Worm (Caenorhabditis elegans): ENCODE data around the gene B0252.1.

The B0252.1 gene

DNA sequence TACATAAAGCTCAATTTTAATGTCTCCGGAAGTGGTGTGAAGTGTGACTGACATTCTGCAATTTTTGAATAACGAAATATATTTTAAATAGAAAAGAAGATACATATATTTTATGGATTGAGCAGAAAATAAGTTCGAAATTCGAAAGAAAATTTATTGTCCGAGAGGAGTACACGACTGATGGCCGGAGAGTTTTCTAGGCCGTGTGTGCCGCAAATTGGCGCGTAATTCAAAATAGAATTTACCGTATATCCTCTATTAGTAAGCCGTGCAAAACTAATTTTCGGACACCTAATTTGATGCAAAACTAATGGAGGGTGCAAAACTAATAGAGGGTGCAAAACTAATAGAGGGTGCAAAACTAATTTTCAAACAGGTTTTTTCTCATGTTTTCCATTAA is 6.2 kb upstream of the B0252.1 start, which contains the start of gene cyn-10 (continued):
- TF ChIP-seq nhr-11 (tag; optimal IDR thresholded peaks at IDR 0.05) = peak; percentile 13
- TF ChIP-seq sox-4 (tag; optimal IDR thresholded peaks at IDR 0.05) = peak; percentile 95
- TF ChIP-seq nhr-237 (tag; optimal IDR thresholded peaks at IDR 0.05) = no peak
- peak in 1 of 2 experiments; percentile 29 for TF ChIP-seq mdl-1 (tag; optimal IDR thresholded peaks at IDR 0.05)
- peak; percentile 87 for TF ChIP-seq isw-1 (GFP tag; IDR thresholded peaks at IDR 0.05)
- TF ChIP-seq irx-1 (tag; optimal IDR thresholded peaks at IDR 0.05) = peak; percentile 98
- peak; percentile 91 for TF ChIP-seq hlh-4 (tag; optimal IDR thresholded peaks at IDR 0.05)
- no peak for TF ChIP-seq unc-62 (GFP tag; optimal IDR thresholded peaks at IDR 0.05)
- TF ChIP-seq dpl-1 (GFP tag; optimal IDR thresholded peaks at IDR 0.05) = peak; percentile 94 to 96 (median 96)
- TF ChIP-seq pax-3 (tag; optimal IDR thresholded peaks at IDR 0.05) = peak; percentile 93
- TF ChIP-seq zag-1 (tag; optimal IDR thresholded peaks at IDR 0.05) = no peak
- TF ChIP-seq nhr-77 (tag; optimal IDR thresholded peaks at IDR 0.05) = no peak
- TF ChIP-seq sptf-1 (tag; optimal IDR thresholded peaks at IDR 0.05) = no peak
- no peak for TF ChIP-seq fos-1 (tag; optimal IDR thresholded peaks at IDR 0.05)
- peak; percentile 97 for TF ChIP-seq unc-98 (GFP tag; IDR thresholded peaks at IDR 0.05)
- no peak for TF ChIP-seq ces-1 (GFP tag; optimal IDR thresholded peaks at IDR 0.05)
- TF ChIP-seq mef-2 (tag; optimal IDR thresholded peaks at IDR 0.05) = no peak
- TF ChIP-seq F16B12.6 (tag; optimal IDR thresholded peaks at IDR 0.05) = peak; percentile 30
- TF ChIP-seq ceh-8 (GFP tag; optimal IDR thresholded peaks at IDR 0.05) = peak; percentile 75
- TF ChIP-seq nhr-20 (tag; optimal IDR thresholded peaks at IDR 0.05) = peak; percentile 92
- TF ChIP-seq nhr-12 (tag; optimal IDR thresholded peaks at IDR 0.05) = no peak
- peak in 1 of 2 experiments; percentile 99 for TF ChIP-seq ztf-11 (tag; optimal IDR thresholded peaks at IDR 0.05)
- TF ChIP-seq nhr-84 (tag; optimal IDR thresholded peaks at IDR 0.05) = no peak
- TF ChIP-seq C16A3.4 (tag; optimal IDR thresholded peaks at IDR 0.05) = peak; percentile 49
- TF ChIP-seq ceh-63 (GFP tag; optimal IDR thresholded peaks at IDR 0.05) = peak; percentile 79
- peak; percentile 76 to 85 for TF ChIP-seq lsy-2 (tag; optimal IDR thresholded peaks at IDR 0.05)
- TF ChIP-seq hpl-2 (GFP tag; optimal IDR thresholded peaks at IDR 0.05) = no peak
- TF ChIP-seq nhr-71 (tag; optimal IDR thresholded peaks at IDR 0.05) = peak; percentile 94
- TF ChIP-seq alr-1 (tag; optimal IDR thresholded peaks at IDR 0.05; ENCODE audit: borderline replicate concordance) = no peak
- peak; percentile 84 for TF ChIP-seq grh-1 (GFP tag; IDR thresholded peaks at IDR 0.05)
- peak; percentile 88 for TF ChIP-seq ceh-88 (GFP tag; IDR thresholded peaks at IDR 0.05)
- peak; percentile 52 for TF ChIP-seq lin-39 (tag; optimal IDR thresholded peaks at IDR 0.05)

DNA sequence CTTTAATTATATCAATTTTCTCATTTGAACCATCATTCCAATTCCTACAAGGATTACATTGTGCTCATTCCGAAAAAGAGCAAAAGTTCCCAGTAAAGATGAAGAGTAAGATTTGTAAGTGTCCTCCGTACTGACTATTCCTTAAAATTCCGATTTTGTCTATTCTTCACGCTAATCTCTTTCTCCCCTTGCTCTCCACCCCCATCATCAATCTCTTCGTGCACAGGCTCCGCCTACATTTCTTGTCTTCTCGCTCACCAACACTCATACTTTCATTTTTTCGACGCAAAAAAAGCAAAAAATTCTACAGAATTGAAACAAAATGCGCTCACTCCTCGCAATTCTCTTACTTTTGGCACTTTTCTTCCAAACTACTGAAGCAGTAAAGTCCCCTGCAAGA is 3.6 kb upstream of the B0252.1 start, which contains the start of gene B0252.8:
B0252.8 (plus strand) TSS at position 292 of the 400 bp plus-strand sequence.
- TF ChIP-seq dpl-1 (GFP tag; optimal IDR thresholded peaks at IDR 0.05) (no peak), ceh-90 (tag; optimal IDR thresholded peaks at IDR 0.05) (no peak), lsy-2 (tag; optimal IDR thresholded peaks at IDR 0.05) (no peak)

DNA sequence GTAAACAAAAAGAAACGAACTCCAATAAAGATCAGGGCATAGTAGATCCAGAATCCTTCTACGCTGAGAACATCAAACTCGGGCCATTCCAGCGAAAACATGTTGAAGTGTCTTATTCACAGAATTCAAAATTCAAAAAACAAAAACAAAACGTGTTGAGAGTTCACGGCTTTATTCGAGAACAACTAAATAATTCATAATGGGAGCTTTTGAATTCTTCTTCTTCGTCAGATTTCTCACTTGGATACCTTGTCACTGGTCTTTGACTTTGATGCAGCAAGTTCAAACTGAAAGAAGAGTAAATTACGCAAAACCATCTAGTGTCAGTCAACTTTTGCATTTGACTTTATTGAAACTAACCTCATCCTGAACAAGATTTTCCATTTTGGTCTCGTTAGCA is 1.8 kb upstream of the B0252.1 start, which contains the start of gene B0252.11:
B0252.11 (minus strand) TSS at position 101 of the 400 bp plus-strand sequence.
- no peak for TF ChIP-seq tlp-1 (tag; optimal IDR thresholded peaks at IDR 0.05)
- no peak for TF ChIP-seq Y116A8C.19 (tag; optimal IDR thresholded peaks at IDR 0.05; ENCODE audit: borderline replicate concordance)
- no peak for TF ChIP-seq nhr-20 (tag; optimal IDR thresholded peaks at IDR 0.05)
- no peak for TF ChIP-seq unc-98 (GFP tag; IDR thresholded peaks at IDR 0.05)
- TF ChIP-seq hlh-4 (tag; optimal IDR thresholded peaks at IDR 0.05) = no peak
- TF ChIP-seq efl-1 (optimal IDR thresholded peaks at IDR 0.05) = no peak
- TF ChIP-seq efl-1 (GFP tag; optimal IDR thresholded peaks at IDR 0.05 in 1 of 2) = peak in 1 of 2 experiments; percentile 85

DNA sequence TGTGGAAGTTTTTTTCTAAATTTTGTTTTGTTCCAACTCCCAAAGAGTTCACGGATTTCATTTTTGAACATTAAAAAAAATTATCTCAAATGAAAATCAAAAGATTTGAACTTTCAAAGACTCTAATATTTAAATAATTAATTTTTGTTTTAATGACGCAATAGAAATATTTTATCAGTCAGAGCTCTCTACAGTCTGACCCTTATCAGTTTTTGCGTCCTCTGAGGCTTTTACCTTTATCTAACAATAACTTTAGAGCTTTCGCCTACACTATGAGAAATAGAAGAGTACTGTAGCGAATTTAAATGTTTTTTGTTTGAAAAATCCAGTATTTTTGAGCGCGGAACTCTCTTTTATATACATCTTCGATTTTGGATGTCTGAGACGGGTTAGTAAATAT is 618 bp upstream of the B0252.1 start, which contains the start of gene B0252.5:
B0252.5 (minus strand) TSS at position 17 of the 400 bp plus-strand sequence.
- TF ChIP-seq elt-2 (tag; optimal IDR thresholded peaks at IDR 0.05) (peak; percentile 32), xbp-1 (tag; optimal IDR thresholded peaks at IDR 0.05) (no peak), ces-1 (GFP tag; optimal IDR thresholded peaks at IDR 0.05) (no peak), skn-1 (tag; optimal IDR thresholded peaks at IDR 0.05) (no peak)
